Comparison of ENCODE assay signal across 2 worm cellular contexts in the genomic region with DNA sequence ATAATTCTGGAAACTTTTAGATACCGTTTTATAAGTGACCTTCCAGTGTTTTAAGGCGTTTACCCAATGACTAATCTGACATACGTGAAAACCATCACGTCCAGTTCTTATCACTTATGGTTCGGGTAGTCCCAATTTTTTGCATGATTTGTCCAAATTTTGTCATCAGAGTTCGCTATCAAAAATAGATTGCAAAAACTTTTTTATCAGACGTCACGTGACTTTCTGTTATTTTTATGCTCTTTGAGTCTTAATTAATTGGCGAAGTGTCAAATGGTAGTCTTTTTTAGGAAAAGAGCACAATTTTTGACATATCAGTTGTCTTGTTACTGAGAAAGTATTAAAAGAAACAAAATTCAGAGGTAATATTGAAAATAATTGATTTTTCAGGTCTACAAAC.
TF ChIP-seq lines count a peak whose summit lies in the region.

No protein-coding gene starts in this region.

TF ChIP-seq in whole organism, L2 larva, 48 proteins besides CTCF, POLR2A, EP300 and RAD21 (continued from another document):
- TF ChIP-seq ZK546.5 (tag; optimal IDR thresholded peaks at IDR 0.05; lab: Kevin White, UChicago) (no peak), gmeb-1 (tag; optimal IDR thresholded peaks at IDR 0.05; lab: Kevin White, UChicago) (no peak), ztf-4 (tag; optimal IDR thresholded peaks at IDR 0.05; lab: Kevin White, UChicago) (no peak), mdl-1 (tag; optimal IDR thresholded peaks at IDR 0.05; lab: Kevin White, UChicago) (no peak), unc-62 (GFP tag; optimal IDR thresholded peaks at IDR 0.05; lab: Kevin White, UChicago) (no peak), crh-2 (tag; optimal IDR thresholded peaks at IDR 0.05; lab: Kevin White, UChicago) (peak; percentile 1), ztf-11 (tag; optimal IDR thresholded peaks at IDR 0.05; lab: Kevin White, UChicago) (no peak)

TF ChIP-seq in whole organism, L4 larva, 104 proteins besides CTCF, POLR2A, EP300 and RAD21 (continued from another document):
- TF ChIP-seq php-3 (GFP tag; IDR thresholded peaks at IDR 0.05; lab: Robert Waterston, UW): peak; percentile 22; the same call in 1 of the 2 replicates
- TF ChIP-seq dmd-6 (GFP tag; IDR thresholded peaks at IDR 0.05; lab: Robert Waterston, UW): peak; percentile 83
- TF ChIP-seq zfp-3 (GFP tag; conservative IDR thresholded peaks at IDR 0.05; lab: Robert Waterston, UW): no peak
- no peak for TF ChIP-seq lir-3 (tag; optimal IDR thresholded peaks at IDR 0.05; lab: Kevin White, UChicago)
- no peak for TF ChIP-seq T20F7.1 (GFP tag; optimal IDR thresholded peaks at IDR 0.05; lab: Kevin White, UChicago)
- TF ChIP-seq ztf-7 (tag; optimal IDR thresholded peaks at IDR 0.05; lab: Kevin White, UChicago): no peak
- TF ChIP-seq madf-9 (GFP tag; conservative IDR thresholded peaks at IDR 0.05; lab: Robert Waterston, UW): no peak
- TF ChIP-seq aha-1 (tag; lab: Kevin White, UChicago): peak; percentile 33
- no peak for TF ChIP-seq lin-15B (tag; optimal IDR thresholded peaks at IDR 0.05; lab: Kevin White, UChicago)
- no peak for TF ChIP-seq F26F4.8 (GFP tag; conservative IDR thresholded peaks at IDR 0.05; lab: Robert Waterston, UW)
- no peak for TF ChIP-seq daf-16 (GFP tag; optimal IDR thresholded peaks at IDR 0.05; lab: Kevin White, UChicago)
- peak; percentile 63 for TF ChIP-seq daf-16 (tag; optimal IDR thresholded peaks at IDR 0.05; lab: Kevin White, UChicago)
- peak in 1 of 2 experiments; percentile 21 for TF ChIP-seq hif-1 (tag; optimal IDR thresholded peaks at IDR 0.05; lab: Kevin White, UChicago)
- TF ChIP-seq gei-8 (GFP tag; optimal IDR thresholded peaks at IDR 0.05; lab: Kevin White, UChicago): no peak
